Worm (Caenorhabditis elegans): ENCODE measurements around the gene srw-79.

Gene srw-79

DNA sequence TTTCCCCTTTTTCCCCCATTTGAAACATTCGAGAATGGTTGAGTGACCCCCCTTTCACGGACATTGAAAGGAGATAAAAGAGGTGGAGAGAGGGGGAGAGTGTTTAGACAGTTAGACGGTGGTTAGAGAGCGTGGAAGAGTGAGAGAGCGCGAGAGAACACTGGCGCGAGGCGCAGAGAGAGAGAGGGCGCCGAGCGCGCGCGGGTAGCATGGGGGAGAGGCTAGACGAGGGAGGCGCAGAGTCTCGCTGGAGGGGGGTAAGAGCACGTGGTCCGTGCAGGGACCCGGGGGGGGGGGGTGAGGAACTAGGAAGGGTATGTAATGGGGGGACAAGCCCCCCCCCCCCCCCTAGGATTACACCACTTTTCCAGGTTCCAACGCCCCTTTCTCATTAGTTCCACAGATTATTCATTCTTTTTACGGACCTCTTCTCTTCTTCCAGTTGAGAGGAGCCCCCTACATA, 27.4 kb downstream of the srw-79 start (continued):
- peak; percentile 42 for TF ChIP-seq sox-4 (tag; optimal IDR thresholded peaks at IDR 0.05)
- TF ChIP-seq ceh-2 (tag; optimal IDR thresholded peaks at IDR 0.05), result no peak
- TF ChIP-seq ceh-9 (tag; optimal IDR thresholded peaks at IDR 0.05), result no peak
- no peak for TF ChIP-seq pqm-1 (tag; optimal IDR thresholded peaks at IDR 0.05)
- TF ChIP-seq ahr-1 (tag; optimal IDR thresholded peaks at IDR 0.05), result no peak
- no peak for TF ChIP-seq zip-5 (tag; optimal IDR thresholded peaks at IDR 0.05)
- TF ChIP-seq ets-4 (tag; optimal IDR thresholded peaks at IDR 0.05), result no peak
- peak; percentile 78 for TF ChIP-seq nfya-1 (tag; optimal IDR thresholded peaks at IDR 0.05)
- no peak for TF ChIP-seq fax-1 (tag; optimal IDR thresholded peaks at IDR 0.05)
- TF ChIP-seq ama-1 (optimal IDR thresholded peaks at IDR 0.05), result no peak
- TF ChIP-seq unc-3 (GFP tag; conservative IDR thresholded peaks at IDR 0.05), result 0 out of 2 replicates have a peak, but pooled peaks have one; percentile 4
- TF ChIP-seq unc-3 (tag; optimal IDR thresholded peaks at IDR 0.05), result no peak
- TF ChIP-seq ceh-30 (tag; optimal IDR thresholded peaks at IDR 0.05), result no peak
- TF ChIP-seq ttx-3 (tag; optimal IDR thresholded peaks at IDR 0.05), result peak; percentile 38
- peak; percentile 65 for TF ChIP-seq unc-55 (GFP tag; optimal IDR thresholded peaks at IDR 0.05)
- no peak for TF ChIP-seq madf-2 (tag; optimal IDR thresholded peaks at IDR 0.05)
- no peak for TF ChIP-seq nhr-11 (tag; optimal IDR thresholded peaks at IDR 0.05)
- no peak for TF ChIP-seq hlh-13 (GFP tag; optimal IDR thresholded peaks at IDR 0.05)
- TF ChIP-seq C08G9.2 (tag; optimal IDR thresholded peaks at IDR 0.05), result no peak
- TF ChIP-seq nhr-232 (tag; optimal IDR thresholded peaks at IDR 0.05), result no peak
- TF ChIP-seq K02D7.2 (tag; optimal IDR thresholded peaks at IDR 0.05), result no peak
- TF ChIP-seq fkh-6 (tag; optimal IDR thresholded peaks at IDR 0.05), result no peak
- no peak for TF ChIP-seq che-1 (tag; optimal IDR thresholded peaks at IDR 0.05)
- peak; percentile 40 for TF ChIP-seq pax-1 (tag; optimal IDR thresholded peaks at IDR 0.05)
- no peak for TF ChIP-seq hlh-6 (tag; optimal IDR thresholded peaks at IDR 0.05)
- TF ChIP-seq tbx-7 (tag; optimal IDR thresholded peaks at IDR 0.05), result no peak

DNA sequence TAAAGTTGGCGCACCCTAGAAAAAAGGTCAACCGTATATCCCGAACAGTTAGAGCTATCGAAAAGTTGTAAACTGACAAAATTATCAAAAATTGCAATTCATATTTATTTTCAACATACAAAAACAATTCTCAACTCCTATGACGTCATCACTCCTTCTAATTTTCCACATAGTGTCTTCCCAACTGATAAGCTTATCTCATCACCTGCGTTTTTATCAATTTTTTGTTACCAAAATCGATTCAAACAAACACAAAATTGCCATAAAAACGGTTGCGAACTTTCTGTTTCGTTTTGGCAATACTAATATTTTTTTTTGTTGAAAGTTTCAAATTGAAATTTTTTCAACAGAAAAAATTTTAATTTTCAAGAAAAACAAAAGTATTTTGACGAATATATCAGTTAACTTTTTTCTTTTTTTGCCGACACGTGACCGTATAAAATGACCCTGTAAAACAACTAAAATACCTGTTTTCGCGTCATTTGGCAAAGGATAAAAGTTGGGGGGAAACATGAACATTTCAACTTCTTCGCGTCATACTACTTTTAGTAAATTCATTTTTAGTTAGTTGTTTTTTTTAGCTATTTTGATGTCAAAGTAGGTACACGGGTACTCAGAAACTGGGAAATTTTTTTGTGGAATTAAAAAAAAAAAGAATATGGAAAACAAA, 29.2 kb downstream of the srw-79 start:
- TF ChIP-seq nfya-1 (tag; optimal IDR thresholded peaks at IDR 0.05) (no peak), unc-3 (GFP tag; conservative IDR thresholded peaks at IDR 0.05) (no peak), unc-3 (tag; optimal IDR thresholded peaks at IDR 0.05) (no peak), elt-2 (tag; optimal IDR thresholded peaks at IDR 0.05) (peak; percentile 96)

DNA sequence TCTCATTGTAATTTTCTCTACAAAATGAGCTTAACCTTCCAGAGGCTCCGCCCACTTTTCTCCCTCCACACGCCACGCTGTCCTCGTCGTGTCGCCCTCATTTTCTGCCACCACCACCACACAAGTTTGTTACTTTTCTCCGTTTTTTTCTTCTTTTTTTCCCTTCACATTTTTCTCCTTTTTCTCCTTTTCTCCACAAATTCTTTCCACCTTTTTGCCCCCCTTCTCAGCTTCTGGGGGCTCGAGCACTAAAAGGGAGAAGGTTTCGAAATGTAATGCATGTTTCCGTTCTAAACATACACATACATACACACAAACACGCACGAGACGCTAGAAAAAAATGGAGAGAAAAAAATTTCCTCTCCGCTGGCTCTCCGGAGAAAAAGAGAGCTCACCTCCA, 30.1 kb downstream of the srw-79 start, which contains the start of gene nhr-88:
nhr-88 (plus strand) TSS at position 43 of the 400 bp plus-strand sequence.
- TF ChIP-seq sdc-2 (tag; optimal IDR thresholded peaks at IDR 0.05) (peak; percentile 9), unc-42 (tag; optimal IDR thresholded peaks at IDR 0.05) (peak; percentile 4), ceh-31 (tag; optimal IDR thresholded peaks at IDR 0.05) (peak; percentile 36), K09A11.1 (tag; optimal IDR thresholded peaks at IDR 0.05; ENCODE audit: insufficient read depth) (no peak), sox-4 (tag; optimal IDR thresholded peaks at IDR 0.05) (peak; percentile 23)

DNA sequence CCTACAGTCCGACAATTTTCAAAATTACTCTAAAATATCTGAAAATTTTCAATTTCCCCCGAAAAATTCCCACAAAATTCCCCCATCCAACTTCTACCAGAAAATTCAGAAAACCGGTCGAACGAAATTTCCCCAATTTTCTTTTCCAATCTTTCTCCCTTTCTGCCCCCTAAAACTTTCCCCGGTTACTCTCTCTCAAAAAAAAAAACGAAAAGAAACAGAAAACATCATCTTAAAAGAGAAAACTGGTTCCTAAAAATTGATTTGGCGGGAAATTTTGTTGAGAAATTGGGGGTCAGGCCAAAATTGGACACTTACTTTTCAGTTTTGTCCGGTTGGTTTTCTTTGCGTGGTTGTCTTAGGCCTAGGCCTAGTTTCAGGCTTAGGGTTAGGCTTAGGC, 31.1 kb downstream of the srw-79 start:
- TF ChIP-seq pros-1 (tag; optimal IDR thresholded peaks at IDR 0.05) (no peak), unc-3 (GFP tag; conservative IDR thresholded peaks at IDR 0.05) (no peak), unc-3 (tag; optimal IDR thresholded peaks at IDR 0.05) (no peak), pat-9 (tag; optimal IDR thresholded peaks at IDR 0.05) (no peak), K02D7.2 (tag; optimal IDR thresholded peaks at IDR 0.05) (no peak), madf-2 (tag; optimal IDR thresholded peaks at IDR 0.05) (no peak), gmeb-2 (tag; optimal IDR thresholded peaks at IDR 0.05) (no peak), zip-5 (tag; optimal IDR thresholded peaks at IDR 0.05) (no peak), npax-4 (tag; optimal IDR thresholded peaks at IDR 0.05) (no peak), pax-1 (tag; optimal IDR thresholded peaks at IDR 0.05) (no peak), ceh-14 (tag; optimal IDR thresholded peaks at IDR 0.05) (no peak), fax-1 (tag; optimal IDR thresholded peaks at IDR 0.05) (no peak)
